Worm (Caenorhabditis elegans): Measurements from ENCODE around the gene F44G4.3.

- TF ChIP-seq B0035.1 (tag; optimal IDR thresholded peaks at IDR 0.05): no peak
- TF ChIP-seq ceh-100 (GFP tag; IDR thresholded peaks at IDR 0.05): no peak
- TF ChIP-seq B0019.2 (GFP tag; conservative IDR thresholded peaks at IDR 0.05): no peak
- TF ChIP-seq snpc-4 (GFP tag; optimal IDR thresholded peaks at IDR 0.05): no peak
- TF ChIP-seq snpc-4 (tag; optimal IDR thresholded peaks at IDR 0.05): no peak
- no peak for TF ChIP-seq Y53G8AR.9 (GFP tag; conservative IDR thresholded peaks at IDR 0.05)
- no peak for TF ChIP-seq akir-1 (GFP tag; optimal IDR thresholded peaks at IDR 0.05)
- TF ChIP-seq lin-26 (GFP tag; IDR thresholded peaks at IDR 0.05): no peak
- no peak for TF ChIP-seq K12H6.12 (tag; optimal IDR thresholded peaks at IDR 0.05)
- TF ChIP-seq rcor-1 (GFP tag; IDR thresholded peaks at IDR 0.05): no peak
- TF ChIP-seq unc-62 (GFP tag; optimal IDR thresholded peaks at IDR 0.05): no peak
- TF ChIP-seq dpl-1 (GFP tag; optimal IDR thresholded peaks at IDR 0.05): no peak
- TF ChIP-seq unc-130 (GFP tag; optimal IDR thresholded peaks at IDR 0.05): no peak
- no peak for TF ChIP-seq let-607 (tag; optimal IDR thresholded peaks at IDR 0.05)
- no peak for TF ChIP-seq ceh-91 (GFP tag; IDR thresholded peaks at IDR 0.05)
Measured at ce11 chrII:9029218-9029672, 31.8 kb upstream of the F44G4.3 start, which contains the start of gene F37B12.1.
